Worm (Caenorhabditis elegans): Measurements from ENCODE around the gene C05D12.3.

ce11 chrII:11443862-11444261 lies 18.8 kb downstream of the C05D12.3 start, which contains the start of gene adbp-1:
- TF ChIP-seq T22C8.4 (GFP tag; IDR thresholded peaks at IDR 0.05) (no peak), ztf-29 (GFP tag; IDR thresholded peaks at IDR 0.05) (no peak), ref-1 (GFP tag; conservative IDR thresholded peaks at IDR 0.05) (no peak), flt-1 (GFP tag; IDR thresholded peaks at IDR 0.05) (no peak), tab-1 (GFP tag; IDR thresholded peaks at IDR 0.05) (no peak), klf-2 (GFP tag; conservative IDR thresholded peaks at IDR 0.05) (no peak)
